Worm (Caenorhabditis elegans) whole organism, young adult: ENCODE data around the gene Y51H7C.13.

Experiments used
- F22D6.2 ChIP-seq: sonication (generic microtip); optimal IDR thresholded peaks from 2 replicates; lab custom pipeline; 2016; ENCODE audit warnings: mild to moderate bottlenecking, missing genetic modification characterization, missing compliant biosample characterization
- F57A8.1 ChIP-seq: fragments of 200-800 bp; sonication (Bioruptor generic); optimal IDR thresholded peaks from 2 replicates; lab custom pipeline; 2018; ENCODE audit warnings: mild to moderate bottlenecking, missing genetic modification characterization, moderate library complexity, missing compliant biosample characterization
- snpc-3.4 ChIP-seq: sonication (generic microtip); optimal IDR thresholded peaks from 2 replicates; lab custom pipeline; 2017; ENCODE audit warnings: missing genetic modification characterization, mild to moderate bottlenecking, missing compliant biosample characterization, antibody characterized with exemption, moderate library complexity, missing genotype, missing genetic modification reagents
- ztf-22 ChIP-seq: fragments of 200-800 bp; sonication (Bioruptor generic); optimal IDR thresholded peaks from 2 replicates; lab custom pipeline; 2018; ENCODE audit warnings: mild to moderate bottlenecking, missing genetic modification characterization, moderate library complexity, missing compliant biosample characterization

Y51H7C.13 gene

ce11 chrII:1419994-1420393 lies 46.4 kb downstream of the Y51H7C.13 start:
- TF ChIP-seq F22D6.2 (tag; lab: Kevin White, UChicago) = no peak
- no peak for TF ChIP-seq F57A8.1 (GFP tag; lab: Kevin White, UChicago)
- no peak for TF ChIP-seq snpc-3.4 (tag; lab: Kevin White, UChicago)
- no peak for TF ChIP-seq ztf-22 (GFP tag; lab: Kevin White, UChicago)
